Worm (Caenorhabditis elegans): ENCODE measurements around the gene C24A3.9.
A peak's percentile ranks its signal among the peaks of the same experiment; 100 is the strongest.

Gene C24A3.9

ce11 chrX:8980676-8981075, 29.6 kb downstream of the C24A3.9 start, which contains the start of gene nmur-1:
Gene nmur-1, plus strand, starts transcription at chrX:8980976.
- no peak for TF ChIP-seq elt-3 (tag; optimal IDR thresholded peaks at IDR 0.05)
- TF ChIP-seq fos-1 (tag; optimal IDR thresholded peaks at IDR 0.05), result no peak
- no peak for TF ChIP-seq ama-1 (optimal IDR thresholded peaks at IDR 0.05)
- TF ChIP-seq nhr-23 (tag; optimal IDR thresholded peaks at IDR 0.05), result no peak
- no peak for TF ChIP-seq lin-39 (tag; optimal IDR thresholded peaks at IDR 0.05)

ce11 chrX:8971461-8971860, 38.9 kb downstream of the C24A3.9 start:
- TF ChIP-seq unc-55 (GFP tag; optimal IDR thresholded peaks at IDR 0.05) (peak; percentile 21), sma-3 (GFP tag; optimal IDR thresholded peaks at IDR 0.05) (peak; percentile 44), lin-11 (tag; optimal IDR thresholded peaks at IDR 0.05) (no peak), lin-39 (tag; optimal IDR thresholded peaks at IDR 0.05) (no peak), sma-9 (GFP tag; optimal IDR thresholded peaks at IDR 0.05) (peak; percentile 50), sma-9 (tag; optimal IDR thresholded peaks at IDR 0.05) (no peak), nhr-129 (tag; optimal IDR thresholded peaks at IDR 0.05) (peak; percentile 63), lsy-2 (tag; optimal IDR thresholded peaks at IDR 0.05) (peak; percentile 19 to 36), F13H6.1 (tag; optimal IDR thresholded peaks at IDR 0.05) (peak; percentile 25), nhr-6 (tag; optimal IDR thresholded peaks at IDR 0.05) (no peak), fos-1 (tag; optimal IDR thresholded peaks at IDR 0.05) (peak; percentile 61), nhr-77 (tag; optimal IDR thresholded peaks at IDR 0.05) (no peak), lin-13 (GFP tag; optimal IDR thresholded peaks at IDR 0.05) (peak; percentile 32), sem-4 (tag; optimal IDR thresholded peaks at IDR 0.05) (no peak), nhr-21 (tag; optimal IDR thresholded peaks at IDR 0.05) (peak; percentile 25), gmeb-1 (tag; optimal IDR thresholded peaks at IDR 0.05) (peak; percentile 50), aly-2 (tag; optimal IDR thresholded peaks at IDR 0.05) (no peak)

- TF ChIP-seq unc-39 (tag; optimal IDR thresholded peaks at IDR 0.05) (no peak), dmd-4 (tag; optimal IDR thresholded peaks at IDR 0.05) (no peak), ceh-82 (tag; optimal IDR thresholded peaks at IDR 0.05) (no peak), mdl-1 (tag; optimal IDR thresholded peaks at IDR 0.05) (no peak), lin-11 (tag; optimal IDR thresholded peaks at IDR 0.05) (no peak), sma-9 (GFP tag; optimal IDR thresholded peaks at IDR 0.05) (no peak), sma-9 (tag; optimal IDR thresholded peaks at IDR 0.05) (no peak), blmp-1 (tag; optimal IDR thresholded peaks at IDR 0.05; ENCODE audit: insufficient read depth) (no peak), sem-4 (tag; optimal IDR thresholded peaks at IDR 0.05) (no peak), peb-1 (tag; optimal IDR thresholded peaks at IDR 0.05) (no peak), F13H6.1 (tag; optimal IDR thresholded peaks at IDR 0.05) (no peak), ztf-11 (tag; optimal IDR thresholded peaks at IDR 0.05) (no peak), nhr-11 (tag; optimal IDR thresholded peaks at IDR 0.05) (no peak), elt-1 (tag; optimal IDR thresholded peaks at IDR 0.05) (no peak), ztf-1 (GFP tag; conservative IDR thresholded peaks at IDR 0.05) (no peak), nhr-10 (tag; optimal IDR thresholded peaks at IDR 0.05) (no peak), lin-13 (GFP tag; optimal IDR thresholded peaks at IDR 0.05) (no peak), lsy-2 (tag; optimal IDR thresholded peaks at IDR 0.05) (no peak), unc-62 (GFP tag; optimal IDR thresholded peaks at IDR 0.05) (no peak), ama-1 (optimal IDR thresholded peaks at IDR 0.05) (no peak), fos-1 (tag; optimal IDR thresholded peaks at IDR 0.05) (peak; percentile 36), R02D3.7 (tag; optimal IDR thresholded peaks at IDR 0.05) (no peak), sma-3 (GFP tag; optimal IDR thresholded peaks at IDR 0.05) (peak; percentile 47), snpc-4 (tag; optimal IDR thresholded peaks at IDR 0.05) (no peak), lin-39 (tag; optimal IDR thresholded peaks at IDR 0.05) (no peak), unc-55 (GFP tag; optimal IDR thresholded peaks at IDR 0.05) (peak; percentile 51), nhr-21 (tag; optimal IDR thresholded peaks at IDR 0.05) (peak; percentile 52), Y55F3AM.14 (GFP tag; optimal IDR thresholded peaks at IDR 0.05) (peak; percentile 45), gmeb-1 (tag; optimal IDR thresholded peaks at IDR 0.05) (no peak), nhr-25 (tag; optimal IDR thresholded peaks at IDR 0.05) (peak; percentile 29), ztf-4 (tag; optimal IDR thresholded peaks at IDR 0.05) (no peak), mab-5 (tag; optimal IDR thresholded peaks at IDR 0.05) (no peak), nhr-77 (tag; optimal IDR thresholded peaks at IDR 0.05) (no peak), nhr-12 (tag; optimal IDR thresholded peaks at IDR 0.05) (no peak), elt-3 (tag; optimal IDR thresholded peaks at IDR 0.05) (no peak), C34F6.9 (tag; optimal IDR thresholded peaks at IDR 0.05) (no peak), skn-1 (tag; optimal IDR thresholded peaks at IDR 0.05) (no peak), ceh-16 (tag; optimal IDR thresholded peaks at IDR 0.05) (no peak), crh-2 (tag; optimal IDR thresholded peaks at IDR 0.05) (no peak), nhr-237 (tag; optimal IDR thresholded peaks at IDR 0.05) (no peak), alr-1 (tag; optimal IDR thresholded peaks at IDR 0.05) (no peak), nhr-129 (tag; optimal IDR thresholded peaks at IDR 0.05) (no peak), nhr-23 (tag; optimal IDR thresholded peaks at IDR 0.05) (no peak), aly-2 (tag; optimal IDR thresholded peaks at IDR 0.05) (no peak), ZK546.5 (tag; optimal IDR thresholded peaks at IDR 0.05) (no peak)
Observed at ce11 chrX:8969111-8970048, 40.9 kb downstream of the C24A3.9 start.

Measured in whole organism, L2 larva.